Worm (Caenorhabditis elegans) whole organism, young adult: ENCODE data around the gene nas-1.

Experiments
- akir-1 ChIP-seq: fragments of 200-800 bp; sonication (Bioruptor generic); optimal IDR thresholded peaks from 2 replicates; lab custom pipeline; 2018; ENCODE audit warnings: mild to moderate bottlenecking, missing genetic modification characterization, moderate library complexity, missing compliant biosample characterization
- ccch-3 ChIP-seq: fragments of 200-800 bp; sonication (Bioruptor generic); optimal IDR thresholded peaks from 2 replicates; lab custom pipeline; 2018; ENCODE audit warnings: mild to moderate bottlenecking, missing genetic modification characterization, missing compliant biosample characterization
- let-607 ChIP-seq, 2 experiments: fragments of 200-800 bp in 1 of 2; sonication (Bioruptor generic) in 1 of 2; sonication (generic microtip) in 1 of 2; optimal IDR thresholded peaks; 2 replicates each; lab custom pipeline; 2016 to 2018; ENCODE audit warnings: mild to moderate bottlenecking in 2 of 2, missing compliant biosample characterization in 2 of 2, missing genetic modification characterization in 2 of 2, moderate library complexity in 2 of 2, missing genotype in 1 of 2
- tbx-9 ChIP-seq: sonication (generic microtip); optimal IDR thresholded peaks from 2 replicates; lab custom pipeline; 2016; ENCODE audit warnings: borderline replicate concordance, missing genetic modification characterization, inconsistent platforms, missing compliant biosample characterization
- unc-62 ChIP-seq: fragments of 150-350 bp; optimal IDR thresholded peaks from 2 replicates; lab custom pipeline; 2014; ENCODE audit warnings: missing biosample characterization, missing genetic modification reagents, missing genetic modification characterization

DNA sequence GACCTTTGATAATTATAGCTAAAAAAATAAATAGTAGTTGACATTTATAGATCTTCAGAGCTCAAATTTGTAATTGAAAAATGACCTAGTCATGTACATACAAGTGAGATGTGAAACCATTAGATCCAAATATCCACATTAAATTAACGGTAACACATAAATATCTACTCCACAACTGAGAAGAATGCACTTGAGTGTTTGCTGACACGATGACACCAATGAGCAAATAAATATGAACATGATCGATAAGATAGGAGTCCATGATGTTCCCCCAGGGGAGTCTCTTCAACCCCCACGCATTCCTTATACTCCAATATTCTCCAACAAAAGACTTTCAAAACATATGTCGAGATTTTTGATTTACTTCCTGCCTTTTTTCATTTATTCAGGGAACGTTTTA is 1.2 kb upstream of the nas-1 start, which contains the start of gene ttr-52:
- TF ChIP-seq tbx-9 (tag; lab: Kevin White, UChicago) (no peak), unc-62 (GFP tag; lab: Kevin White, UChicago) (no peak), let-607 (tag; optimal IDR thresholded peaks at IDR 0.05; lab: Kevin White, UChicago) (no peak), akir-1 (GFP tag; lab: Kevin White, UChicago) (no peak), ccch-3 (no peak)
